Fruit fly (Drosophila melanogaster): ENCODE data around the gene CG12219.

The CG12219 gene

dm6 chrX:6265456-6265877 is 35.6 kb downstream of the CG12219 start (continued):
- TF ChIP-seq CG13296 (GFP tag; optimal IDR thresholded peaks at IDR 0.05) = peak; percentile 95
- peak; percentile 97 for TF ChIP-seq salm (tag; optimal IDR thresholded peaks at IDR 0.05)
- peak; percentile 94 for TF ChIP-seq Chrac-16 (GFP tag; optimal IDR thresholded peaks at IDR 0.05)
- TF ChIP-seq Dbx (GFP tag; IDR thresholded peaks at IDR 0.05) = peak; percentile 87
- TF ChIP-seq CG16779 (GFP tag; IDR thresholded peaks at IDR 0.05) = peak; percentile 85
- TF ChIP-seq CG10979 (tag; optimal IDR thresholded peaks at IDR 0.05) = peak; percentile 95
- peak; percentile 95 for TF ChIP-seq sisA (GFP tag; IDR thresholded peaks at IDR 0.05)
- TF ChIP-seq CG5953 (GFP tag; IDR thresholded peaks at IDR 0.05) = peak; percentile 89
- TF ChIP-seq CHES-1-like (GFP tag; optimal IDR thresholded peaks at IDR 0.05) = peak; percentile 91
- TF ChIP-seq kay (GFP tag; optimal IDR thresholded peaks at IDR 0.05) = peak; percentile 92
- TF ChIP-seq Eip74EF (GFP tag; optimal IDR thresholded peaks at IDR 0.05) = peak in 1 of 2 experiments; percentile 97
- TF ChIP-seq CG31388 (GFP tag; optimal IDR thresholded peaks at IDR 0.05) = peak; percentile 90
- peak; percentile 82 for TF ChIP-seq CG2202 (tag; optimal IDR thresholded peaks at IDR 0.05)
- TF ChIP-seq eve (GFP tag; optimal IDR thresholded peaks at IDR 0.05) = no peak
- TF ChIP-seq Sox102F (GFP tag; optimal IDR thresholded peaks at IDR 0.05) = peak; percentile 99
- TF ChIP-seq Ssrp (tag; optimal IDR thresholded peaks at IDR 0.05) = peak; percentile 97
- no peak for TF ChIP-seq usp (GFP tag; optimal IDR thresholded peaks at IDR 0.05)
- peak; percentile 93 for TF ChIP-seq disco-r (GFP tag; optimal IDR thresholded peaks at IDR 0.05)
- peak; percentile 54 for TF ChIP-seq nom (GFP tag; optimal IDR thresholded peaks at IDR 0.05)
- TF ChIP-seq abd-A (tag; optimal IDR thresholded peaks at IDR 0.05) = peak; percentile 31
- peak; percentile 83 for TF ChIP-seq Usf (GFP tag; optimal IDR thresholded peaks at IDR 0.05)
- 0 out of 3 replicates have a peak, but pooled peaks have one; percentile 29 for TF ChIP-seq vnd (GFP tag; IDR thresholded peaks at IDR 0.05; ENCODE audit: partially characterized antibody)
- peak; percentile 93 for TF ChIP-seq CG12769 (tag; optimal IDR thresholded peaks at IDR 0.05)
- TF ChIP-seq CG11504 (tag; optimal IDR thresholded peaks at IDR 0.05) = peak; percentile 97
- TF ChIP-seq CG8290 (GFP tag; optimal IDR thresholded peaks at IDR 0.05) = peak; percentile 88
- TF ChIP-seq CG8290 (tag; optimal IDR thresholded peaks at IDR 0.05) = peak; percentile 49 to 84
- peak; percentile 96 for TF ChIP-seq Dad (GFP tag; optimal IDR thresholded peaks at IDR 0.05)
- peak; percentile 92 for TF ChIP-seq CG10147 (GFP tag; optimal IDR thresholded peaks at IDR 0.05)
- peak; percentile 87 for TF ChIP-seq CG14667 (GFP tag; IDR thresholded peaks at IDR 0.05)
- TF ChIP-seq gfzf (GFP tag; optimal IDR thresholded peaks at IDR 0.05) = peak; percentile 4
- TF ChIP-seq Six4 (GFP tag; optimal IDR thresholded peaks at IDR 0.05) = peak; percentile 94
- peak; percentile 94 for TF ChIP-seq CG11723 (GFP tag; optimal IDR thresholded peaks at IDR 0.05)
- TF ChIP-seq odd (GFP tag; optimal IDR thresholded peaks at IDR 0.05) = peak; percentile 95
- peak; percentile 95 for TF ChIP-seq oc (tag; optimal IDR thresholded peaks at IDR 0.05)
- TF ChIP-seq aop (GFP tag; IDR thresholded peaks at IDR 0.05) = peak; percentile 71; the same call in 1 of the 2 replicates
- peak; percentile 64 for TF ChIP-seq Sry-δ (GFP tag; optimal IDR thresholded peaks at IDR 0.05)
- peak; percentile 82 for TF ChIP-seq Spps (tag; optimal IDR thresholded peaks at IDR 0.05)
- peak; percentile 69 for TF ChIP-seq Hmx (GFP tag; optimal IDR thresholded peaks at IDR 0.05)
- TF ChIP-seq CG1024 (GFP tag; IDR thresholded peaks at IDR 0.05) = peak; percentile 88
- TF ChIP-seq CG6683 (GFP tag; optimal IDR thresholded peaks at IDR 0.05) = peak; percentile 87
- TF ChIP-seq Neu2 (GFP tag; optimal IDR thresholded peaks at IDR 0.05; ENCODE audit: borderline replicate concordance) = peak; percentile 81
- peak; percentile 97 for TF ChIP-seq CG13424 (tag; optimal IDR thresholded peaks at IDR 0.05)
- peak; percentile 94 for TF ChIP-seq croc (GFP tag; conservative IDR thresholded peaks at IDR 0.05)
- peak; percentile 95 for TF ChIP-seq CG7786 (GFP tag; optimal IDR thresholded peaks at IDR 0.05)
- TF ChIP-seq CG7271 (tag; optimal IDR thresholded peaks at IDR 0.05) = peak; percentile 57
- peak; percentile 93 for TF ChIP-seq fd3F (GFP tag; optimal IDR thresholded peaks at IDR 0.05)
- TF ChIP-seq tx (GFP tag; optimal IDR thresholded peaks at IDR 0.05) = peak; percentile 94
- peak; percentile 94 for TF ChIP-seq CG17385 (GFP tag; optimal IDR thresholded peaks at IDR 0.05)
- TF ChIP-seq seq (GFP tag; IDR thresholded peaks at IDR 0.05) = peak; percentile 97
- peak; percentile 82 for TF ChIP-seq CG18011 (GFP tag; optimal IDR thresholded peaks at IDR 0.05)
